Fruit fly (Drosophila melanogaster) ovary, adult (tissue): ENCODE measurements around the gene CG43231.

ENCODE experiments used
- CG17801 ChIP-seq: fragments of 200-800 bp; optimal IDR thresholded peaks from 2 replicates; lab custom pipeline; 2019; ENCODE audit warnings: missing biosample characterization, mild to moderate bottlenecking, missing genetic modification characterization, moderate library complexity; ENCODE audit not compliant: partially characterized antibody

Gene CG43231

DNA sequence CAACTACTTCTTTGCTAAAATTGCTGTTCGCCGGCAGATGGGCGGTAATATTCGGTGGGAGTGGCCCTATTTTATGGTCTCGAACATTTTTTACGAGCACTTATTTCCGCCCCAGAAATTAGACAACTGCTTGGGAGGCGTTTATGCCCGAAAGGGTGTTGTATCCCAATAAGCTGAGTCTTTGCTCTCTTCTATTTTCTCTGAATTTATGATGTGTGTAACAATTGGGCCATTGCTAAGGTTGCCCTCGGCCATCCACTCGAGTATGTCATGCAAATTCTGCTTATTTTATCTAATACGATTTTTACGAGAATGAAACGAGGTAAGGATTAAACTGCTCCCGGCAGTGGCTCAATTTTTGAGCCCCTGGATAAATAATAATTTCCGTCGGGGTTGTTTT lies at the start of gene CG43231:
Gene CG43231 (plus strand): TSS at position 301 of the 400 bp plus-strand sequence.
- TF ChIP-seq CG17801 (GFP tag; lab: Kevin White, UChicago), result no peak

DNA sequence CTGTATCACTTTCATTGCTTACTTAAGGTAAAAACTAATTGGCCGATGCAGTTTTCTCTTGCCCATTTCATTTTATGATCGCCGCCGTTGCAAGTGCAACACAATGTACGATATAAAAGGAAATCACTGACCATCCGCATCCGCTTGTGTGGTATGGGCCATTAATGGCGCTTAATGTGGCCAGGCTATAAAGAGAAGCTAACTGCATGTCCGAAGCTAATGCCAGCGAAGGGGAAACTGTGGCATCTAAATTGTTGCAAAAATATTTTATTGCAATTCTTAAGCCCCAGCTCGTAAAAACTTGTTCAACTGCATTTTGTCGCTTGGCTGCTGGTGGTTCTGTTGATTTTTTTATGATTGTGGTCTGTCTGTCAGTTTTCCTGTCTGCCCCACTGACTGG lies 33.3 kb upstream of the CG43231 start:
- TF ChIP-seq CG17801 (GFP tag; lab: Kevin White, UChicago), result no peak

- TF ChIP-seq CG17801 (GFP tag; lab: Kevin White, UChicago), result no peak
Observed at dm6 chr2L:17715564-17716240, 11.2 kb downstream of the CG43231 start.

dm6 chr2L:17721505-17721904 lies 17.0 kb downstream of the CG43231 start:
- TF ChIP-seq CG17801 (GFP tag; lab: Kevin White, UChicago), result no peak

dm6 chr2L:17734626-17735025 lies 30.1 kb downstream of the CG43231 start:
- TF ChIP-seq CG17801 (GFP tag; lab: Kevin White, UChicago), result no peak

DNA sequence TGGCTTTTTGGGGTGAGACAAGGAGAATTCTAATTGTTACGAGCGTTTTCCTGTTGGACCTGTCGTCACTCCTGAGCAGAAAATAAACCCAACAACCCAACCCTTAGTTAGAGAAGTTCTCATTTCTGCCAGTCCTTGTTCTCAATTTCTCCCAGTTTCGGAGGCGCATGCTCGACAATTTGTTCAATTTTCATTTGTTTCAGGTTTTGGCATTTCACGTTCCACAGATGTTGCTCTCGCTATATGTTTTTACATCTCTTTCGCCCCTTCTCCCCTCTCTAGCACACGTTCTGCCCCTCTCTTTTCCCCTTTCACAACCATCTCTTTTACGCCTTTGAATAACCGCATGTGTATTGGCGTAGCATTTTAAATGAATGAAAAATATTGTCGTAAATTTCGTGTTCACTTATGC lies 31.1 kb downstream of the CG43231 start:
- no peak for TF ChIP-seq CG17801 (GFP tag; lab: Kevin White, UChicago)

DNA sequence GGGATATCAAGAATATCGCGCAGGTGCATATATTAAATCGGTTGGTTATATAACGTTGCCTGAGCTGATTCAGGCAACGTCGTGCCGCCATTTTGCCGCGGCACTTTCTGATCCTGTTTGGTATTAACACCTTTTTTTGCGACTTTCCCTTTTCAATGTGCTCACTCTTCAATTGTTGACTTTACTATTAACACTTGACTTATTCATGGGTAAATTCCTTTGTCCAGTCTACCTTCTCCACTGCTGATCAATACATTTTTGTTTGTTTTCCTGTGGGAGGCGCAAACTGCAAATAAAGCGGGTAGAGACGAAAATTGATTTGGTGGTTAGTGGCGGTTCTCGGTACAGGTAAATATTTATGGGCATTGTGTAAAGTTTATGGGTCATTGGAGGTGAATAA lies 34.9 kb downstream of the CG43231 start:
- TF ChIP-seq CG17801 (GFP tag; lab: Kevin White, UChicago), result no peak

dm6 chr2L:17740417-17740924 lies 36.0 kb downstream of the CG43231 start:
- no peak for TF ChIP-seq CG17801 (GFP tag; lab: Kevin White, UChicago)

- TF ChIP-seq CG17801 (GFP tag; lab: Kevin White, UChicago), result no peak
Observed at dm6 chr2L:17741123-17741522, 36.6 kb downstream of the CG43231 start.

dm6 chr2L:17741527-17741926 lies 37.0 kb downstream of the CG43231 start:
- TF ChIP-seq CG17801 (GFP tag; lab: Kevin White, UChicago), result no peak

DNA sequence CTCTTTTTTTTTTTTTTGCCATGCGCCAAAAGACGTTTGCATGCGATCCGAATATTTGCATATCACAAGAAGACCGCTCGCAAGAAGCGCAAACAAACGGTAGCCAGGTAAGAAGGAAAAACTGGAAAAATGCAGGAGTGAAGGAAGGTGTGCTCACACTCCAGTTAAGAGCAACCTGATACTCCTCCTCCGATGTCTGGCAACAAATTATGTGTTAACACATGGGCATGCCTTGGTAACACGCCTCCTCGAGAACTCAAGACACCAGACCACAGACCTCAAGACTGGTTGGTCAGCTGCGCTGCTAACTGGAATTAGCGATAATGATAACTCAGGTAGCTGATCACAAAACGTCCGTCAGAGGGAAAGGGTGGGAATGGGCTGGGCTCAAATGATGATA lies 39.3 kb downstream of the CG43231 start:
- TF ChIP-seq CG17801 (GFP tag; lab: Kevin White, UChicago), result no peak

DNA sequence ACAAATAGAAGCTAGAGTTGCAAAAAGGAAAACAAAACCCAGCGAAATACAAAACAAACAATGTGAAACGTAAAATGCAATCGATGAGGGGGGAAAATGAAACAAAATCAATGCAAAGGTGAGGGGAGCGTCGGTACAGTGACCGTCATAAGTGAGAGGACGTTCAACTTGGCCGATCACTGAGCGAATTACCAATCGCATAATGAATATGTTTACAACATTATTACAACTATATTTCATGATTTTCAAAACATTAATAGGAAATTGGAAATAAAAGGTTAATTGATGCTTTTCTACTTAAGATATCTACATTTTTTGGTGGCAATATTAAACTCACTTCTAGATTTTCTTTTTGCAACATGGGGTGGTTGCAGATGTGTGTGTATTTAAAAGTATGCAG lies 41.0 kb downstream of the CG43231 start:
- no peak for TF ChIP-seq CG17801 (GFP tag; lab: Kevin White, UChicago)

dm6 chr2L:17747133-17747824 lies 42.8 kb downstream of the CG43231 start:
- TF ChIP-seq CG17801 (GFP tag; lab: Kevin White, UChicago), result no peak

DNA sequence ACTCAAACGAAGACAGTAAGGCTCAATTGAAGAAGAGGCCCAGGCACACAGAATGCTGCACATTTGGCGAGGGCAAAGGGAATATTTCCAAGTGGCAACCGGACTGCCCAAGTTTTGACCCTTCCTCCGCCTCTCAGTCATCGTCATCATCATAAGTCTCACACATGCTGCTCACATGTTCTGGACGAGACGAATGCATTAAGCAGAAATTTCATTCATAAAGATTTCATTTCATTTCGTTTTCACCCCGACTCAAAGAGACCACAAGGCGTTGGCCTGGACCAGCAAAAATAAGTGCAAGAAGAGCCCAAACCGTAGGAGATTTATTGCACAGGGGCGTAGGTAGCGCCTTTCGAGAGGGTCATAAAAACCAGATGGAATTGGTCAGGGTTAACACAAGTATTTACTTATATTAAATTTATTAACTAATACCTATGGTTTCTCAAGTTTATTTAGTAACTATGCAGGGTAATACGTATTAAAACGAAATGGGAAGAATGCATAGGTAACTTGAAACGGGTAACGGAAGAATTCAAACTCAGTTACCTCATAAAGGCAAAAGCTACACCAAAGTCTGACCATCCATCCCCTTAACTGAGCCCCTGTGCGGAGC lies 44.4 kb downstream of the CG43231 start:
- TF ChIP-seq CG17801 (GFP tag; lab: Kevin White, UChicago), result no peak

- TF ChIP-seq CG17801 (GFP tag; lab: Kevin White, UChicago), result no peak
Observed at dm6 chr2L:17750141-17750540, 45.7 kb downstream of the CG43231 start.
